Fruit fly (Drosophila melanogaster) Kc167 (cell line): ENCODE measurements around the gene ct.

Source experiments
- Myc ChIP-seq: fragments of >200 bp; optimal IDR thresholded peaks from 2 replicates; lab custom pipeline; 2017; ENCODE audit warnings: missing external identifiers
- ttk ChIP-seq: sonication (Bioruptor generic); optimal IDR thresholded peaks from 2 replicates; lab custom pipeline; 2017; ENCODE audit warnings: missing external identifiers

DNA sequence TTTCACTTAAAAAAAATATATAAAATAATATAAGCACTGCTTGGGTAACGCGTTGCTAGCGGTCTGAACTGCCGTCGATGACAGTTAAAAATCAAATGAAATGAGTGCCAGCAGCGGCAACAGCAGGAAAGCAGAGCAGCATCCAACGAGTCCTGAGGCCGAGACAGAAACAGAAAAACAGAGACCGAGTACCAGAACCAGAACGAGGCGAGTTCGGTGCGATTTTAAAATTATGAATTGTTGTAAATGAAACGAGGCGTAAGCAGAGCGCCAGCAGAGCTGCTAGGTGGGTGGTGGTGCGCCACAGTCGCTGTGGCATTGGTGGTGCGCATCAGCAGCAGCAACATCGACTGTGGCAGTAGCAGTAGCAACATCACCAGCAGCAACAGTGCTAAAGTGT is 109.6 kb downstream of the ct start, which contains the start of gene CG15478:
- TF ChIP-seq ttk (no peak), Myc (lab: Kevin White, UChicago) (no peak)
